Worm (Caenorhabditis elegans): ENCODE measurements around the gene Y55D5A.1.

ce11 chrIII:2946101-2946500 is 36.1 kb upstream of the Y55D5A.1 start, which contains the start of gene H05C05.4:
- no peak for TF ChIP-seq nhr-237 (tag; optimal IDR thresholded peaks at IDR 0.05)
- no peak for TF ChIP-seq fos-1 (tag; optimal IDR thresholded peaks at IDR 0.05)
- TF ChIP-seq nhr-23 (tag; optimal IDR thresholded peaks at IDR 0.05), result no peak
- TF ChIP-seq zag-1 (tag; optimal IDR thresholded peaks at IDR 0.05), result no peak
- TF ChIP-seq Y55F3AM.14 (GFP tag; optimal IDR thresholded peaks at IDR 0.05), result no peak
- no peak for TF ChIP-seq ztf-11 (tag; optimal IDR thresholded peaks at IDR 0.05)
- no peak for TF ChIP-seq ZK546.5 (tag; optimal IDR thresholded peaks at IDR 0.05)
- TF ChIP-seq mbf-1 (tag; optimal IDR thresholded peaks at IDR 0.05), result no peak
